Worm (Caenorhabditis elegans) whole organism, late embryonic: Measurements from ENCODE around the gene smg-7.

Experiments used
- C38D4.7 ChIP-seq: fragments of 200-800 bp; sonication (Bioruptor generic); optimal IDR thresholded peaks from 2 replicates; lab custom pipeline; 2018; ENCODE audit warnings: mild to moderate bottlenecking, missing genetic modification characterization, moderate library complexity, missing compliant biosample characterization
- F13H6.1 ChIP-seq: sonication (generic microtip); optimal IDR thresholded peaks from 2 replicates; lab custom pipeline; 2016; ENCODE audit warnings: missing genetic modification characterization, missing compliant biosample characterization
- T23F11.4 ChIP-seq: fragments of 200-800 bp; sonication (Bioruptor generic); optimal IDR thresholded peaks from 2 replicates; lab custom pipeline; 2018; ENCODE audit warnings: mild to moderate bottlenecking, missing genetic modification characterization, missing compliant biosample characterization
- ahr-1 ChIP-seq: sonication (generic microtip); optimal IDR thresholded peaks from 2 replicates; lab custom pipeline; 2016; ENCODE audit warnings: missing genetic modification characterization, missing compliant biosample characterization
- ama-1 ChIP-seq: fragments of 150-350 bp; optimal IDR thresholded peaks from 2 replicates; lab custom pipeline; 2014
- ceh-14 ChIP-seq: sonication (generic microtip); optimal IDR thresholded peaks from 2 replicates; lab custom pipeline; 2016; ENCODE audit warnings: missing genotype, missing genetic modification characterization, missing compliant biosample characterization
- ceh-2 ChIP-seq: sonication (generic microtip); optimal IDR thresholded peaks from 2 replicates; lab custom pipeline; 2016; ENCODE audit warnings: missing genotype, missing genetic modification characterization, missing compliant biosample characterization
- ceh-22 ChIP-seq: sonication (generic microtip); optimal IDR thresholded peaks from 2 replicates; lab custom pipeline; 2017; ENCODE audit warnings: missing biosample characterization, missing genetic modification characterization
- ceh-24 ChIP-seq: sonication (generic microtip); optimal IDR thresholded peaks from 2 replicates; lab custom pipeline; 2016; ENCODE audit warnings: mild to moderate bottlenecking, missing genetic modification characterization, missing compliant biosample characterization
- ceh-30 ChIP-seq: fragments of 150-350 bp; optimal IDR thresholded peaks from 2 replicates; lab custom pipeline; 2014; ENCODE audit warnings: missing biosample characterization, missing genetic modification characterization
- ceh-31 ChIP-seq: sonication (generic microtip); optimal IDR thresholded peaks from 2 replicates; lab custom pipeline; 2016; ENCODE audit warnings: missing genetic modification characterization, missing compliant biosample characterization
- ceh-45 ChIP-seq: fragments of 200-800 bp; sonication (Bioruptor generic); IDR thresholded peaks from 2 replicates; pipeline ENCODE4 v1.3.6; 2022; ENCODE audit warnings: missing genetic modification reagents, missing genetic modification characterization, missing compliant biosample characterization
- ceh-48 ChIP-seq: sonication (generic microtip); optimal IDR thresholded peaks from 2 replicates; lab custom pipeline; 2016; ENCODE audit warnings: missing genetic modification characterization, inconsistent platforms, missing compliant biosample characterization
- ceh-6 ChIP-seq: fragments of 200-800 bp; sonication (Bioruptor generic); optimal IDR thresholded peaks from 2 replicates; lab custom pipeline; 2018; ENCODE audit warnings: mild to moderate bottlenecking, missing genetic modification characterization, missing compliant biosample characterization
- ceh-9 ChIP-seq: sonication (generic microtip); optimal IDR thresholded peaks from 2 replicates; lab custom pipeline; 2016; ENCODE audit warnings: mild to moderate bottlenecking, missing genetic modification characterization, inconsistent platforms, missing compliant biosample characterization
- che-1 ChIP-seq: sonication (generic microtip); optimal IDR thresholded peaks from 2 replicates; lab custom pipeline; 2016; ENCODE audit warnings: mild to moderate bottlenecking, missing genetic modification characterization, missing compliant biosample characterization
- dve-1 ChIP-seq: sonication (generic microtip); optimal IDR thresholded peaks from 2 replicates; lab custom pipeline; 2017; ENCODE audit warnings: antibody characterized with exemption, mild to moderate bottlenecking, missing genetic modification characterization, missing compliant biosample characterization
- elt-2 ChIP-seq: sonication (generic microtip); optimal IDR thresholded peaks from 2 replicates; lab custom pipeline; 2016; ENCODE audit warnings: missing genetic modification reagents, missing genetic modification characterization, missing compliant biosample characterization
- ets-4 ChIP-seq: sonication (generic microtip); optimal IDR thresholded peaks from 2 replicates; lab custom pipeline; 2016; ENCODE audit warnings: missing genetic modification characterization, missing compliant biosample characterization
- eyg-1 ChIP-seq: sonication (generic microtip); optimal IDR thresholded peaks from 2 replicates; lab custom pipeline; 2016; ENCODE audit warnings: missing genotype, missing genetic modification characterization, missing compliant biosample characterization
- fax-1 ChIP-seq: sonication (generic microtip); optimal IDR thresholded peaks from 2 replicates; lab custom pipeline; 2016; ENCODE audit warnings: missing genotype, missing genetic modification characterization, missing compliant biosample characterization
- fkh-10 ChIP-seq: fragments of 150-350 bp; optimal IDR thresholded peaks from 2 replicates; lab custom pipeline; 2014; ENCODE audit warnings: missing biosample characterization, missing genetic modification reagents, missing genetic modification characterization
- fkh-6 ChIP-seq: sonication (generic microtip); optimal IDR thresholded peaks from 2 replicates; lab custom pipeline; 2016; ENCODE audit warnings: missing genetic modification characterization, missing compliant biosample characterization
- gmeb-2 ChIP-seq: sonication (generic microtip); optimal IDR thresholded peaks from 2 replicates; lab custom pipeline; 2016; ENCODE audit warnings: missing genetic modification characterization, inconsistent platforms, missing compliant biosample characterization
- hlh-15 ChIP-seq: sonication (generic microtip); optimal IDR thresholded peaks from 2 replicates; lab custom pipeline; 2016; ENCODE audit warnings: missing genetic modification characterization, missing compliant biosample characterization
- hlh-6 ChIP-seq: sonication (generic microtip); optimal IDR thresholded peaks from 2 replicates; lab custom pipeline; 2016; ENCODE audit warnings: missing genotype, missing genetic modification characterization, missing compliant biosample characterization
- lim-6 ChIP-seq: sonication (generic microtip); optimal IDR thresholded peaks from 2 replicates; lab custom pipeline; 2016; ENCODE audit warnings: missing genetic modification characterization, missing compliant biosample characterization
- madf-2 ChIP-seq: sonication (generic microtip); optimal IDR thresholded peaks from 2 replicates; lab custom pipeline; 2017; ENCODE audit warnings: missing genetic modification characterization, missing compliant biosample characterization
- mec-3 ChIP-seq: sonication (generic microtip); optimal IDR thresholded peaks from 2 replicates; lab custom pipeline; 2016; ENCODE audit warnings: borderline replicate concordance, missing genetic modification characterization, missing compliant biosample characterization
- nfya-1 ChIP-seq: sonication (generic microtip); optimal IDR thresholded peaks from 2 replicates; lab custom pipeline; 2017; ENCODE audit warnings: missing genetic modification characterization, mild to moderate bottlenecking, missing compliant biosample characterization, antibody characterized with exemption, moderate library complexity
- nhr-11 ChIP-seq: fragments of 150-350 bp; optimal IDR thresholded peaks from 2 replicates; lab custom pipeline; 2014; ENCODE audit warnings: missing biosample characterization, missing genetic modification characterization
- odd-2 ChIP-seq: sonication (generic microtip); optimal IDR thresholded peaks from 2 replicates; lab custom pipeline; 2017; ENCODE audit warnings: antibody characterized with exemption, mild to moderate bottlenecking, missing genetic modification characterization, missing compliant biosample characterization
- pat-9 ChIP-seq: fragments of 200-800 bp; sonication (Bioruptor generic); optimal IDR thresholded peaks from 2 replicates; lab custom pipeline; 2018; ENCODE audit warnings: mild to moderate bottlenecking, missing genetic modification characterization, moderate library complexity, missing compliant biosample characterization
- pax-1 ChIP-seq: fragments of 150-350 bp; optimal IDR thresholded peaks from 2 replicates; lab custom pipeline; 2014; ENCODE audit warnings: missing biosample characterization, missing genetic modification characterization
- pha-2 ChIP-seq: sonication (generic microtip); optimal IDR thresholded peaks from 2 replicates; lab custom pipeline; 2017; ENCODE audit warnings: mild to moderate bottlenecking, missing genetic modification characterization, missing compliant biosample characterization
- pha-4 ChIP-seq: fragments of 150-350 bp; optimal IDR thresholded peaks from 2 replicates; lab custom pipeline; 2018; ENCODE audit warnings: missing biosample characterization, missing genetic modification reagents, missing genetic modification characterization
- pqm-1 ChIP-seq: sonication (generic microtip); optimal IDR thresholded peaks from 2 replicates; lab custom pipeline; 2016; ENCODE audit warnings: missing genetic modification characterization, missing compliant biosample characterization
- pros-1 ChIP-seq: fragments of 150-350 bp; optimal IDR thresholded peaks from 2 replicates; lab custom pipeline; 2014; ENCODE audit warnings: missing biosample characterization, missing genetic modification reagents, missing genetic modification characterization
- ref-2 ChIP-seq: sonication (generic microtip); optimal IDR thresholded peaks from 2 replicates; lab custom pipeline; 2016; ENCODE audit warnings: missing genetic modification characterization, missing compliant biosample characterization
- sox-2 ChIP-seq: fragments of 200-800 bp; sonication (Bioruptor generic); IDR thresholded peaks from 2 replicates; pipeline ENCODE4 v1.3.6; 2022; ENCODE audit warnings: missing genetic modification reagents, missing genetic modification characterization, missing compliant biosample characterization
- sox-4 ChIP-seq: sonication (generic microtip); optimal IDR thresholded peaks from 2 replicates; lab custom pipeline; 2017; ENCODE audit warnings: mild to moderate bottlenecking, missing genetic modification characterization, inconsistent platforms, missing compliant biosample characterization
- syd-9 ChIP-seq: sonication (generic microtip); optimal IDR thresholded peaks from 2 replicates; lab custom pipeline; 2016; ENCODE audit warnings: mild to moderate bottlenecking, missing genetic modification characterization, moderate library complexity, missing compliant biosample characterization
- ttx-3 ChIP-seq: sonication (generic microtip); optimal IDR thresholded peaks from 2 replicates; lab custom pipeline; 2016; ENCODE audit warnings: missing genetic modification reagents, missing genetic modification characterization, missing compliant biosample characterization
- unc-3 ChIP-seq, 2 experiments: fragments of 200-800 bp in 1 of 2; sonication (Bioruptor generic) in 1 of 2; sonication (generic microtip) in 1 of 2; conservative IDR thresholded peaks in 1 of 2; optimal IDR thresholded peaks in 1 of 2; 2 replicates each; pipeline versions ENCODE4 v1.3.6 to Lab custom; 2016 to 2022; ENCODE audit warnings: missing compliant biosample characterization in 2 of 2, missing genetic modification characterization in 2 of 2, missing genetic modification reagents in 1 of 2
- unc-42 ChIP-seq: sonication (generic microtip); optimal IDR thresholded peaks from 2 replicates; lab custom pipeline; 2016; ENCODE audit warnings: missing genotype, missing genetic modification characterization, missing compliant biosample characterization
- unc-55 ChIP-seq: sonication (generic microtip); optimal IDR thresholded peaks from 2 replicates; lab custom pipeline; 2017; ENCODE audit warnings: missing biosample characterization, missing genetic modification reagents, missing genetic modification characterization
- unc-86 ChIP-seq: sonication (generic microtip); optimal IDR thresholded peaks from 2 replicates; lab custom pipeline; 2016; ENCODE audit warnings: missing genetic modification characterization, missing compliant biosample characterization

The smg-7 gene

DNA sequence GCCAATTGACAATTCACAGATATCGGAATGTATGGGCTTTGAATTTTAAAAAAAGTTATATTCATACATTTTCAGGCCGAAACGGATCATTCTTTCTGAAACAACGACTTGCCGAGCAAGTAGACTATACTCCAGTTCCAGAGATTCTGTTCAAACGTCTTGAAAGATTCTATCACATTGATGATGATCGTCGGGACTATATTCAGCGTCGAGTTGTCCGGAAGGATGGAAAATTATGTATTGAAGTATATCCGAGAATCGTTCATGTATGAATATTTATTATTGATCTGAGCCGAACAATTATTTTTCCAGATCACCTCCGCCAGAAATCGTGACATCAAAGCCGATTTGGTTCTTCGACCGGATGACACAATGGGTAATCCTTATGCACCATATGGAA lies 15.4 kb upstream of the smg-7 start:
- TF ChIP-seq unc-42, result no peak
- no peak for TF ChIP-seq syd-9
- TF ChIP-seq odd-2 (tag; lab: Kevin White, UChicago), result no peak
- TF ChIP-seq ceh-31 (tag; lab: Kevin White, UChicago), result no peak
- no peak for TF ChIP-seq C38D4.7 (GFP tag; lab: Kevin White, UChicago)
- TF ChIP-seq elt-2 (tag; lab: Kevin White, UChicago), result no peak
- TF ChIP-seq pat-9 (tag; lab: Kevin White, UChicago), result no peak
- no peak for TF ChIP-seq ceh-48 (tag; lab: Kevin White, UChicago)
- no peak for TF ChIP-seq hlh-15 (tag; lab: Kevin White, UChicago)
- no peak for TF ChIP-seq ahr-1 (tag; lab: Kevin White, UChicago)

DNA sequence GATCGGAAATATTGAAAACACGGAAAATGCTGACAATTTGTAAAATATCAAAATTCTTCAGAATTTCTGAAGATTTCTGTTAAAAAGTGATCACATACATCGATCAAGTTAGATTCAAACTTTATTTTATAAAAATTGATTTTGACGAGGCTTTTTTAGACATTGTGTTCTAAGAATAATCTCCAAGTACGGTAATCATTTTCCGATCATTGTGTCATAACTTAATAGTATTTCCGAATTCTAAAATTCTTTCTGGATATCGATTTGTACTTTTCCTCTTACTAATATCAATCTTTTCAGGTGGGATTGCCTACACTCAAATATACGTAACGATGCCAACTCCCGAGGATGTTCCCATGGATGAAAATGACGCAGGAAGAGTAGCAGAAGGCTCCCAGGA lies 14.8 kb upstream of the smg-7 start, which contains the start of gene usp-4:
Gene usp-4, plus strand, starts transcription at position 301 of the 400 bp plus-strand sequence.
- TF ChIP-seq unc-55 (GFP tag; lab: Kevin White, UChicago), result no peak
- TF ChIP-seq T23F11.4 (GFP tag; lab: Kevin White, UChicago), result no peak
- no peak for TF ChIP-seq madf-2 (tag; lab: Kevin White, UChicago)
- no peak for TF ChIP-seq nfya-1
- no peak for TF ChIP-seq C38D4.7 (GFP tag; lab: Kevin White, UChicago)
- TF ChIP-seq elt-2 (tag; lab: Kevin White, UChicago), result no peak
- TF ChIP-seq ama-1 (lab: Kevin White, UChicago), result no peak
- no peak for TF ChIP-seq nhr-11 (tag; lab: Kevin White, UChicago)
- TF ChIP-seq hlh-6 (tag; lab: Kevin White, UChicago), result no peak
- no peak for TF ChIP-seq mec-3 (tag; lab: Kevin White, UChicago)
- TF ChIP-seq ceh-14 (tag; lab: Kevin White, UChicago), result no peak
- TF ChIP-seq unc-42, result no peak
- no peak for TF ChIP-seq ceh-9 (tag; lab: Kevin White, UChicago)
- TF ChIP-seq pha-4 (tag; lab: Kevin White, UChicago), result no peak

DNA sequence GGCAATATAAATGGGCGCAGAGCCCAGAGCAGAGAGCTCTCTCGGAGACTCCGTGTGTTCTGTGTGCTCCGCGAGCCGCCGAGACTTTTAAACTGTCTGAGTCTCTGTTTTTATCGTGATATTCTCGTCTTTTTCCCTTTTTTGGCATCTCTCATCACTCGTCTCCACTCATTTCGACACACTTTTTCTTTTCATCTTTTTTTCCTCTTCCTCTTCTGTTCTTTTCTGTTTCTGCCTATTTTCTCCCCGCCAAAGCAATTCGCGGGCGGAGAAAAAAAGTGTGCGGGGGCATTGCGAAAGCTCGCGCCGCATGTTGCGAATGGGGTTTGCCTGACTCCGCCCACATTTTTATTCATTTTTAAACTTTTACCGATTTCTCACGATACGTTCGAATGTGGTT lies 14.1 kb upstream of the smg-7 start:
- TF ChIP-seq che-1 (peak; percentile 79), mec-3 (tag; lab: Kevin White, UChicago) (no peak), gmeb-2 (tag; lab: Kevin White, UChicago) (peak; percentile 69), ref-2 (tag; lab: Kevin White, UChicago) (peak; percentile 85), C38D4.7 (GFP tag; lab: Kevin White, UChicago) (peak; percentile 65), sox-4 (tag; lab: Kevin White, UChicago) (peak; percentile 85), ttx-3 (peak; percentile 73), pqm-1 (tag; lab: Kevin White, UChicago) (peak; percentile 80), hlh-15 (tag; lab: Kevin White, UChicago) (peak; percentile 53), ets-4 (tag; lab: Kevin White, UChicago) (peak; percentile 54), ceh-24 (peak; percentile 57), lim-6 (tag; lab: Kevin White, UChicago) (peak; percentile 84), ceh-45 (GFP tag; lab: Robert Waterston, UW) (no peak), ceh-6 (peak; percentile 63), ceh-9 (tag; lab: Kevin White, UChicago) (no peak), ceh-30 (tag; lab: Kevin White, UChicago) (no peak), syd-9 (peak; percentile 73), ceh-31 (tag; lab: Kevin White, UChicago) (peak; percentile 92), unc-86 (tag; lab: Kevin White, UChicago) (peak; percentile 75), pax-1 (tag; lab: Kevin White, UChicago) (peak; percentile 50), nhr-11 (tag; lab: Kevin White, UChicago) (no peak), dve-1 (tag; lab: Kevin White, UChicago) (peak; percentile 73), eyg-1 (tag; lab: Kevin White, UChicago) (peak; percentile 50), ahr-1 (tag; lab: Kevin White, UChicago) (peak; percentile 17), fkh-10 (peak; percentile 22), fkh-6 (peak; percentile 81), ceh-22 (tag; lab: Kevin White, UChicago) (peak; percentile 53), ceh-2 (tag; lab: Kevin White, UChicago) (peak; percentile 84), unc-3 (GFP tag; conservative IDR thresholded peaks at IDR 0.05; lab: Robert Waterston, UW) (peak; percentile 74), unc-3 (tag; optimal IDR thresholded peaks at IDR 0.05; lab: Kevin White, UChicago) (peak; percentile 75), fax-1 (tag; lab: Kevin White, UChicago) (peak; percentile 71), pha-4 (tag; lab: Kevin White, UChicago) (no peak), unc-42 (peak; percentile 79), pros-1 (tag; lab: Kevin White, UChicago) (peak; percentile 41), sox-2 (peak; percentile 25; the same call in 1 of the 2 replicates), F13H6.1 (tag; lab: Kevin White, UChicago) (peak; percentile 86), pha-2 (tag; lab: Kevin White, UChicago) (peak; percentile 88)
